Fruit fly (Drosophila melanogaster): ENCODE results near the gene Sh3beta.

Sh3beta gene

dm6 chr3L:7367798-7368678, 1.0 kb downstream of the Sh3beta start (continued):
- TF ChIP-seq grau (tag; optimal IDR thresholded peaks at IDR 0.05) (peak; percentile 25), CG14667 (GFP tag; IDR thresholded peaks at IDR 0.05) (no peak), sqz (GFP tag; optimal IDR thresholded peaks at IDR 0.05) (peak; percentile 33), Dbx (GFP tag; IDR thresholded peaks at IDR 0.05) (0 out of 3 replicates have a peak, but pooled peaks have one; percentile 5), Atf6 (GFP tag; IDR thresholded peaks at IDR 0.05) (peak; percentile 50; the same call in 1 of the 2 replicates), dmrt99B (tag; optimal IDR thresholded peaks at IDR 0.05) (peak; percentile 27), cg (GFP tag; optimal IDR thresholded peaks at IDR 0.05) (peak; percentile 94), PHDP (tag; optimal IDR thresholded peaks at IDR 0.05) (peak; percentile 38), Dll (GFP tag; IDR thresholded peaks at IDR 0.05; ENCODE audit: partially characterized antibody) (no peak), wor (GFP tag; IDR thresholded peaks at IDR 0.05) (no peak), gcm (GFP tag; optimal IDR thresholded peaks at IDR 0.05) (peak; percentile 5), kah (GFP tag; optimal IDR thresholded peaks at IDR 0.05) (peak; percentile 98), Pdp1 (GFP tag; optimal IDR thresholded peaks at IDR 0.05) (peak in 1 of 2 experiments; percentile 49), CG1603 (tag; optimal IDR thresholded peaks at IDR 0.05) (peak; percentile 12), CG6254 (GFP tag; optimal IDR thresholded peaks at IDR 0.05) (peak; percentile 18), unc-4 (GFP tag; IDR thresholded peaks at IDR 0.05; ENCODE audit: partially characterized antibody) (0 out of 2 replicates have a peak, but pooled peaks have one; percentile 30), corto (GFP tag; optimal IDR thresholded peaks at IDR 0.05) (no peak), az2 (GFP tag; optimal IDR thresholded peaks at IDR 0.05) (peak; percentile 1), Ravus (GFP tag; IDR thresholded peaks at IDR 0.05) (no peak), pho (GFP tag; optimal IDR thresholded peaks at IDR 0.05) (no peak), CG10431 (GFP tag; optimal IDR thresholded peaks at IDR 0.05) (peak; percentile 1), Hr78 (GFP tag; optimal IDR thresholded peaks at IDR 0.05) (peak in 1 of 2 experiments; percentile 47), CG18599 (GFP tag; optimal IDR thresholded peaks at IDR 0.05) (peak; percentile 53), CG15269 (tag; optimal IDR thresholded peaks at IDR 0.05) (peak; percentile 54), zf30C (GFP tag; optimal IDR thresholded peaks at IDR 0.05) (peak; percentile 48), hkb (optimal IDR thresholded peaks at IDR 0.05) (no peak), hkb (GFP tag; IDR thresholded peaks at IDR 0.05) (peak; percentile 43), CG17829 (tag; optimal IDR thresholded peaks at IDR 0.05) (peak; percentile 20), CG2199 (GFP tag; IDR thresholded peaks at IDR 0.05) (0 out of 3 replicates have a peak, but pooled peaks have one; percentile 67), chn (GFP tag; optimal IDR thresholded peaks at IDR 0.05) (no peak), Lpt (GFP tag; optimal IDR thresholded peaks at IDR 0.05) (no peak), nerfin-1 (tag; optimal IDR thresholded peaks at IDR 0.05) (peak; percentile 31), CG1602 (GFP tag; optimal IDR thresholded peaks at IDR 0.05) (no peak), en (GFP tag; optimal IDR thresholded peaks at IDR 0.05) (peak; percentile 9), CG2678 (tag; optimal IDR thresholded peaks at IDR 0.05) (peak; percentile 45), CG4424 (GFP tag; optimal IDR thresholded peaks at IDR 0.05) (peak; percentile 46), sr (GFP tag; IDR thresholded peaks at IDR 0.05) (peak; percentile 94; the same call in 2 of the 3 replicates), psq (GFP tag; optimal IDR thresholded peaks at IDR 0.05) (no peak), CG42726 (GFP tag; IDR thresholded peaks at IDR 0.05; ENCODE audit: partially characterized antibody) (no peak), klu (GFP tag; IDR thresholded peaks at IDR 0.05) (peak; percentile 46), Mad (GFP tag; optimal IDR thresholded peaks at IDR 0.05) (no peak), CG1233 (GFP tag; optimal IDR thresholded peaks at IDR 0.05) (no peak), CG10209 (GFP tag; optimal IDR thresholded peaks at IDR 0.05) (peak; percentile 35), bab2 (GFP tag; optimal IDR thresholded peaks at IDR 0.05) (peak; percentile 3), caup (GFP tag; optimal IDR thresholded peaks at IDR 0.05; ENCODE audit: severe bottlenecking) (peak; percentile 17), CG8388 (GFP tag; optimal IDR thresholded peaks at IDR 0.05) (no peak), btn (GFP tag; optimal IDR thresholded peaks at IDR 0.05) (no peak), repo (GFP tag; optimal IDR thresholded peaks at IDR 0.05) (peak; percentile 2)
